Worm (Caenorhabditis elegans): ENCODE results near the gene C52E2.5.

DNA sequence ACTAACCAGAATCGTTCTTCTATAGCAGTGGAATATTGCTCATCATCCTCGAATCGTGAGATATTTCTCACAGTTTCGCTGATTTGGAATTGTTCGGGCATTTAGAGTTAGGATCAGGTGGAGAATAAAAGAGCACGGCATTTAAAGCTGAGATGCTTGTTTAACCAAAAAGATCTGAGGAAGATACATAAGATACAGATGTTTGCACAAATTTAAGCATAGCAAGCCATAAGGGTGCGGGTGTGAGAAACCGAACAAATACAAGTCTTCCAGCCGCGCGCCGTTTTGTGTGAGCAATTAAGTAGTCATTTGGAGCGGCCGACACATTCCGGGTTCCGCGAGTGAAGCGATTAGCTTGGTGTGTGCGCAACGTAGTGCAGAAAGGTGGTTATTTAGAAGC lies 43.6 kb upstream of the C52E2.5 start, which contains the start of gene math-7:
- TF ChIP-seq F13C5.2 (tag; optimal IDR thresholded peaks at IDR 0.05) (no peak), ama-1 (optimal IDR thresholded peaks at IDR 0.05) (no peak), ets-7 (tag; optimal IDR thresholded peaks at IDR 0.05) (no peak), tbx-11 (GFP tag; IDR thresholded peaks at IDR 0.05) (no peak), flt-1 (GFP tag; IDR thresholded peaks at IDR 0.05) (no peak), scrt-1 (GFP tag; IDR thresholded peaks at IDR 0.05) (no peak), aly-1 (tag; optimal IDR thresholded peaks at IDR 0.05) (no peak), sea-1 (GFP tag; conservative IDR thresholded peaks at IDR 0.05) (no peak), pes-1 (GFP tag; IDR thresholded peaks at IDR 0.05) (no peak)

Measured in whole organism, early embryonic.